Worm (Caenorhabditis elegans) whole organism, dauer: ENCODE data around the gene lgc-20.

ENCODE experiments used
- unc-62 ChIP-seq: sonication (generic microtip); optimal IDR thresholded peaks from 2 replicates; lab custom pipeline; 2017; ENCODE audit warnings: missing biosample characterization, missing genetic modification reagents, missing genetic modification characterization

Gene lgc-20

DNA sequence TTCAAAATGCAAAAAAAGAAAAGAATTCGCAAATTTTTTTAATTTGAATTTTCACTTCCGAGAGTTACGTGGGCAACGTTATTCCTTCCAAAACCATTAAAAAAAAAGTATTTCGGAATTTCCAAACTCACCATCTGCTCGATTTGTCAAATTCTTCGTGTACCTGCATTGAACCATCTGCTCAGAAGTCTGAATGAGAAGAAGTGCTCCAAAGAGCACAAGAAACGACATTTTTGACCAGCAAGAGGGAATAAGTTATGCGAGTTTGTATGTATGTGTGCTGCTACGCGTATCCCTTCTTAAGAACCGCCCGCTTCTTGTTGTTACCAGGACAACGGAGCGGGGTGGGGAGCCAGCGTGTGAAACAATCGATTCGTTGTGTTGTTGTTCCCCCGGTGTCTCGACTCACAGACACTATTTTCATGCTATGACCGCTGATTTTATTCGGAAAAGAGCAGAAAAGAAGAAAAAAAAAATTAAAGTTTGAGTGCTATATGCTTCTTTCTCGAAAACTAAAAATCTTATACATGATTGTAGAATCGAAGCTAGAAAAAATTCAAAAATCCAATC is at the start of gene lgc-20:
Gene lgc-20, minus strand, starts transcription at position 311 of the 570 bp plus-strand sequence.
- TF ChIP-seq unc-62 (GFP tag; lab: Kevin White, UChicago) = no peak

DNA sequence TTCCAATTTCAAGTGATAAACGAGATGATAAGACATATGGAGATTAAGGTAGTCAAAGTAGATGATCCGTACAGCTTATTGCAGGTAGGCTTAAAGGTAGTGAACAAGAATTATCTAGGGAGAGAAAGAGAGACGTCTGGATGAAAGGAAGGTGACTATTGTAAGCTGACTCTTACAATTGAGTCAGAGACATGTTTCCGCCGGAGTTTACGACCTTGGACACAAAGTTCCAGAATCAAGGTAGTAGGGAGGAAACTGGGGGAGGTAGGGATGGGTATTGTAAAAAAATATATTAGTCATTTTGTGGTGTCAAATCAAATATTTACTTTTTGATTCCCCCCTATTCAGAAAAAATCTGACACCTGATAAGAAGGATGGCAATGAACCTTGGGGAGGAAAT is 49.0 kb upstream of the lgc-20 start:
- no peak for TF ChIP-seq unc-62 (GFP tag; lab: Kevin White, UChicago)

DNA sequence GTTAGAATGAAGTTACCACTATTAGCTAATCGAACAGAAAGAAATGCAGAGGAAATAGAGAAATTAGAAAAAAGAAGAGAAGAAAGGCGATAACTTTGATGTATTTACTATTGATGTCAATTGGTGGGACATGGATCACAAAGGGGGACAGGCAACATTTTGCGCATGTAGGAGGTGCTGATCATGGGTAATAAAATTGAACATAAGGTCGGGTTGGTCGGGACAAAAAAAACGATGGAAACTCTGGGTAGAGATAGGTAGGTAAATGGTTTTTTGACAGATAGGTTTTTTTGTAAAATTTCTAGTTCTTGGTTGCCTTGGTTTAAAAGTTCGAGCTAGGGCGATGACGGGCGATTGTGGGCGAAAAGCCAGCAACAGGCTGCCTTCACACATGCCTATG is 47.5 kb upstream of the lgc-20 start, which contains the start of gene shn-1:
Gene shn-1, minus strand, starts transcription at position 101 of the 400 bp plus-strand sequence.
- TF ChIP-seq unc-62 (GFP tag; lab: Kevin White, UChicago) = no peak

DNA sequence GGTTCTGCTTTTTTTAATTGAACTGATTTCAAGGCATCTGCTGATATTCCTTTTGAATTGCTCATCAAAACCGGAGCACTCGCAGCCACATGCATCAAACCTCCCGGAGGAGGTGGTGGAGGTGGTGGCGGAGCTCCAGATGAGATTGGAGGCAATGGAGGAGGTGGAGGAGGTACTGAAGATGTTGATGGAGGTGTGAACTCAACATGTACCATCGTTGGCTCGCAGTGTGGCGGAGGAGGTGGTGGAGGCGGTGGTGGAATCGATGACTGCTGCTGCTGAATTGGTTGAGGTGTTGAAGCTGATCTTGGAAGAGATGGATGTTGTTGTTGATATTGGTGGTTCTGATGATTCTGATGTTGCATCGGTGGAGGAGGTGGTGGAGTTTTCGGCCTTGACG is 43.5 kb upstream of the lgc-20 start:
- TF ChIP-seq unc-62 (GFP tag; lab: Kevin White, UChicago) = no peak

DNA sequence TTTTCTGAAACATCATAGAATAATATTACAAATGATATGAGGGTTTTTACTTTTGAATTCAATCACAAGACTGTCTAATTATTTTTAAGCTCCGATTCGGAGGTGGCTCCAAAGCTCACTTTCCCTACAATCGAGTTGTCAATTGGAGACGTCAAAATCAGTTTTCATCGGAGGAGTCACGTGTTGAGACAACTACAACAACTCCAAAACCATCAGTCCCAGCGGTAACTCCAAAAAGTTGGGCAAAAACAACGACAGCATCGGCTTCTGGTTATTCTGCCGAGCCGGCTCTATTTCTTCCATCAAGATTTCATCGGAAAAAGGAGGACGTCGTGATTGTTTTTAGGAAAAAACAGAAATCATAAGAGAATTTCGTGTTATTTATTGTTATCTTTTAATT is 40.7 kb upstream of the lgc-20 start:
- TF ChIP-seq unc-62 (GFP tag; lab: Kevin White, UChicago) = no peak

DNA sequence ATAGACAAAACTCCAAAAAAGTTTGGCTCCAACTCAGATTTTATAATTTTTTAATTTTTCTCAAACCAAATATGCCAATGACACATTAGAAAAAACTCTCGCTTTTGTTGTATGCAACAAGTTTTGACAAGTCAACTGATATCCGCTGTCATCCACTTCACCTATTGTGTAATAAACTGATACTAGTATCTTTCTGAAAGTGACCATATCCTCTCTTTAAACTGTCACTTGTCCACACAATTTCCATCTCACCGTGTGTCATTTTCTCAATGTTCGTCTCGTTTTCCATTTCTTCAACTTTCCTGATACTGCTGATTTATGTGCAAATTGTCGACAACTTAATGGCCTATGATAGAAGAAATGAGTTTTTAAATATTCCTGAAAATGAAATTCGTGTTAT is 39.6 kb upstream of the lgc-20 start, which contains the start of the genes C33B4.5 and C33B4.4:
Gene C33B4.5, plus strand, starts transcription at position 270 of the 400 bp plus-strand sequence.
Gene C33B4.4, minus strand, starts transcription at position 385 of the 400 bp plus-strand sequence.
- TF ChIP-seq unc-62 (GFP tag; lab: Kevin White, UChicago) = no peak

DNA sequence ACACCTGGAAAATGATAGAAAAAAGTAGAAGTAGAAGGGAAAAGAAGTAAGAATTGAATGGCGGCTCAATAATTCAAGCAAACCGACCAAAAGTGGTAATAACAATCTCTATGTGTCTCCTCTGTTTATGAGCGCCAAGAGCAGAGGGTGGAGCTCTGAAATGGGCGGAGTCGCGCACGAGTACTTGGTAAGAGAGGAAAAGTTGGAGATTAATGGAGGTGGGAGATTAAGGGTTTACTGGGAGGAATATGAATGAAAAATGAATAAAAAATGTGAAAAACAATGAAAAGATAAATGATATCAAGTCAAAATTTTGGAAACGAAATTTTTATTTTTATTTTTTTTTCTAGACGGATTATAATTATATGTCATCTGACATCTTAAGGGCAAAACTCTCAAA is 34.3 kb upstream of the lgc-20 start:
- no peak for TF ChIP-seq unc-62 (GFP tag; lab: Kevin White, UChicago)

DNA sequence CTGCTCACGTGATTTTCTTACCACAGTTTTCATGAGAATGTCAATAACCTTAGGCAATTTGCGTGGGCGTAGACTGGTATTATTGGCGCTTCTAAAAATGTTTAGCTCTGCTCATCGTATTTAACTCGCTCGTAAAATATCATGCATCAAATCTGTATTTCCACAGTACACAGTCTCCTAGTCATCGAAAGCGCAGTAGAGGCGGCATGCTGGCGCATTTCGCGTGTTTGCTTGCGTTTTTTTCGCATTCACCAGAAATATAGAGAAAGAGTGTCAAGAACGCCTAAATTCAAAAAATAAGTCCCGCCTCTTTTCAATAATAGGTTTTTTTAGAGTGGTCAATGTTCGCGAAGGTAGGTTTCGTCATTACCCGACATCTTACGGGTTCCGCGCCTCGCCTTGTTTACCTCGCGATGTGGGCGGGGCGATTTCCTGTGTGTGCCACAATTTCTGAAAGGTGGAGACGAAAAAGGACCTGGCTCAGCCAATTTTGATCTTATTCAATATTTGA is 33.2 kb upstream of the lgc-20 start:
- TF ChIP-seq unc-62 (GFP tag; lab: Kevin White, UChicago) = no peak

DNA sequence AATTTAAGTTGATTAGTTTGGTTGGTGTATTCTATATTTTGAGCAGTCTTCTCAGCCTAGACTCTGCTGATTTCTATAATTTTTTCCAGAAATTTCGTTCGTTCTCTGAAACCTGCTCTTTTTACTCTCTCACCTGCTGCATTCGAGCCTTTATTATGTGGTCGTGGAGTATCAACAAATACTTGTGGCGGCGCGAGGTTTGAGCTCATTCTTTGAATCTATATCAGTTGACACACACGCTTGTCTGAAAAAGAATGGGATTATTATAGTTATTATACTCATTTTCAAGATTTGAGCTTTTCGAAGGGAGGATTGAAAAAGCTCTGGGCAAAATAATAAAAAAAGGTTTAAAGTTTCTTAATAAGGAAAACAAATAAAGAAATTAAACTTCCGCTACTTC is 32.6 kb upstream of the lgc-20 start:
- no peak for TF ChIP-seq unc-62 (GFP tag; lab: Kevin White, UChicago)

DNA sequence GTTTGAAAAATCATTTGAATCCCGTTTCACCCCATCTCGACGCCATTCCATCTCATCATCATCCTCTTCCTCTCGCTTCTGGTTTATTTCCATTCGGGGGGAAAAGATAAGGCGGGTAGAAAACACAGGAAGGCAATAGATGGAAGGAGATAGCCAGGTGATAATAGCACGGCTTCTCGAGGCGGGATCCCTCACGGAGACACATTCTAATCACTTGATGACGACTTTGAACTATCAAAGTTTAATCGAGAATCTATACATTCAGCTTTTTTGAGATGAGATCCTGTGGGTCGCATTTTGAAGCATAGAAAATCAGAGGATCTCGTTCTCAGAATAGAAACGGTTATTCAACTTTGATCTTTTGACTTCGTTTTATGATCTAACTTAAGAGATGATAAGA is 28.6 kb upstream of the lgc-20 start, which contains the start of gene C33B4.2:
Gene C33B4.2, minus strand, starts transcription at position 165 of the 400 bp plus-strand sequence.
- no peak for TF ChIP-seq unc-62 (GFP tag; lab: Kevin White, UChicago)

DNA sequence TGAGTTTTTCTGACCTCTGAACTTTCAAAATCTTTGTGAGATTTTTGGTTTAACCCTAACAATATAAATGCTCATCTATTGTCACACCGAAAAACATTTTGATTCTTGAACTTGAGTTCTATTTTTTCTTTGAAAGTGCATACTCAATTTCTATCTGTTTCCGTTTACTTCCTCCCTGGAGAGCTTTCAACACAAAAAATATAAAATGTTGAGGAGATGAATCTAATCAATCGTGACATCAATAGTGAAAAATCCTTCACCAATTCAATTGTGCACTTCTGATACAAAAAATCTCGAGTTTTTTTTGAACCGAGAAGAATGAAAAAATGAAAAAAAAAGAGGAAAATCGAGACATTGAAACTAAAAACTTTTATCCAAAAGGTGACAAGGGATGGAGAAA is 18.3 kb upstream of the lgc-20 start:
- TF ChIP-seq unc-62 (GFP tag; lab: Kevin White, UChicago) = no peak

DNA sequence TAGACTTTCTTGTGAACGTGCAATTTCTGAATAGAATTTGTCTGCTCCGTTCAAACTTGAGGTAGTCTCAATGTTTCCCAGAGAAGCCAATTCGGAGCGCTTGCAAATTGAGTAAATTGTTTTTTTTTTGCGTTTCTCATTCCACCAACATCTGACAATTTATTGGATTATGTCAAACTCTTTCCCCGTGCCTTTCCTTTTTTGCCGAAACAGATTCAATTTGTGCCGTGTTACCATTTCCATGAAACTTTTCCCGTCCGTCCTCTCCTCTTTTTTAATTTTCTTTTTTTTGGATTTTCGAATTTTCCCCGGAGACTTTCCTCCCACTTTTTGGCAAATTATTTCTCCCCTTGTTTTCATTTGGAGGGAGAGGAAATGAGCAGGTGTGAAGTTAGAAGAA is 10.1 kb upstream of the lgc-20 start:
- no peak for TF ChIP-seq unc-62 (GFP tag; lab: Kevin White, UChicago)

DNA sequence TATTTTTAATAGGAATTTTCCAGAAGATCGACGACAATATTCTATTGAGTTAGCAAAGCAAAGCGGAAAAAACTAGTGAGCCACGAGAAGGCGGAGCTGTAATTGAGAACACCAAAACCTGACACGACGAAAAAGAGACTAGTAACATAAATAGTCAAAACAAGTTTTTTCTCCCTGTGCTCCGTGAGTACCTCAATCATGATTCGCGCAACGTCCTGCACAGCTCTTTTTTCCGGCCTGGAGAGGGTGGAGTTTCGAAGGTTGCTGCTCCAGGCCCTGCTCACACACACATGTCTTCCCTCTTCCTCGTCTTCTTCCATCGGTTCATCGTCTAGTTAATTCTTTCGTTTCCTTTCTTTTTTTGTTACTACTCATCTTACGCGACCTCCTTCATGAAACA is 8.2 kb upstream of the lgc-20 start, which contains the start of gene clh-2:
Gene clh-2, plus strand, starts transcription at position 301 of the 400 bp plus-strand sequence.
- TF ChIP-seq unc-62 (GFP tag; lab: Kevin White, UChicago) = no peak

DNA sequence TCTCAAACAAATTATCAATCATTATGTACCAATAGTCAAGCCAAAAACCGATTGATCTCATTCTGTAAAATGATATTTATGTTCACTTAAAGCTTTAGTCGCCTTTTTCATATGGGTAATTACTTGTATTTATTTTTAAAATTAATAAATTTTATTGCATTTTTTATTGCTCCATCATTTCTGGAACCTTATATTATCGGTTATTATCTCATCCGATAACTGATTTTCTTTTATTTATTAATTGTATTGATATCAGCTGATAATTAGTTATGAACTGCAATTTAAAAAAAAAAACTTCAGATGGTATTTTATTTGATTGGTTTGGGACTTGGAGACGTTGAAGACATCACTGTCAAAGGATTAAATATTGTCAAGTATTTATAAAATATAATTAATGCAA is 6.5 kb upstream of the lgc-20 start, which contains the start of gene dph-5:
Gene dph-5, plus strand, starts transcription at position 301 of the 400 bp plus-strand sequence.
- TF ChIP-seq unc-62 (GFP tag; lab: Kevin White, UChicago) = no peak

DNA sequence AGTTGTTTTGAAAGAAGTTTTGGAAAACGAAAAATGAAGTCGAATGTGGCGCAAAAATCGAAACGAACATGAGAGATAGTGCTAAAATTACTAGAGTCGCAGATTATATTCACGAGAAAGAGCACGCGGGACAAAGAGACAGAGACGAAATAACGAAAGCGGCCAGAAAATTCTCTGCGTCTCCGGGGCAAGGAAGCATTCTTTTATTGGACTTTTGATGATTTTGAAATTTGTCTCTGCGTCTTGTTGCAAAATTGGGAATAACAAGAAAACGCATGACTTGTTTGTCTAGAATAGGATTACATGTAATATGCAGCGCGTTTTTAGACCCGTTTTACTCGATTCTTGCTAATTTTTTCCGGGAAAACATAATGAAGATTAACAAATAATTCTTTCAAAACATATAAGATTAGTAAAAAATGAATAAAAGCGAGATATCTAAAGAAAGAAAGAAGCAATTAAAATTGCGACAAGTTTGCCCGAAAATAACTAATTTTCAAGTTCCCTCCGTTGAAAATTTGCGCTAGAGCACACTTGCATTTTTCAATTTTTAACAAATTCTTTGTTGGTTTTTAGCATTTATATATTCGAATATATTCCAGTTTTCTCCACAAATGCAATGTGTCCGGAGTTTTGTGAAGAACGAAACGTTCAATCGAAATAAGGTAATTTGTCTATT is 4.6 kb upstream of the lgc-20 start, which contains the start of the genes B0491.6 and pigm-1:
Gene B0491.6, minus strand, starts transcription at position 466 of the 679 bp plus-strand sequence.
Gene pigm-1, plus strand, starts transcription at position 568 of the 679 bp plus-strand sequence.
- no peak for TF ChIP-seq unc-62 (GFP tag; lab: Kevin White, UChicago)

DNA sequence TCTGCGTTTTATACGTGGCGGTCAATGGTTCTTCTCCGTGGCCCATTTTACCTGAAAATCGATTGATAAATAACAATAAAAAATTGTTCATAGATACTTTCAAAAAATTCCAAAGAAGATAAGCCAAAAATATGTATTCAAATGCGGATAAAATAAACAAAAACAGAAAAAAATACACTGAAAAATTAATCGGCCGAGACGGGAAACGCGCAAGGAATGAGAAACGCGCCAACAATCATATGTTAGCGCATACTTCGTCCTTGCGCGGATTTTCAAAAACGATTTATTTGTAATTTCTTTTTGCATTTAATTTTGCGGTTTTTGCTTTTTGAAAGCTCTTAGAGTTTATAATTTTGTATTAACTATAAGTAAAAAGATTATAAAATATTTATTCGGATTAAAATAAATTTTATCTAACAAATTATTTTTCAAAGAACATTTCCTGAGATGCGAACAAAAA is 2.2 kb upstream of the lgc-20 start, which contains the start of gene nduf-11:
Gene nduf-11, minus strand, starts transcription at position 51 of the 460 bp plus-strand sequence.
- TF ChIP-seq unc-62 (GFP tag; lab: Kevin White, UChicago) = no peak
